Fruit fly (Drosophila melanogaster): ENCODE measurements around the gene fz.

The fz gene

DNA sequence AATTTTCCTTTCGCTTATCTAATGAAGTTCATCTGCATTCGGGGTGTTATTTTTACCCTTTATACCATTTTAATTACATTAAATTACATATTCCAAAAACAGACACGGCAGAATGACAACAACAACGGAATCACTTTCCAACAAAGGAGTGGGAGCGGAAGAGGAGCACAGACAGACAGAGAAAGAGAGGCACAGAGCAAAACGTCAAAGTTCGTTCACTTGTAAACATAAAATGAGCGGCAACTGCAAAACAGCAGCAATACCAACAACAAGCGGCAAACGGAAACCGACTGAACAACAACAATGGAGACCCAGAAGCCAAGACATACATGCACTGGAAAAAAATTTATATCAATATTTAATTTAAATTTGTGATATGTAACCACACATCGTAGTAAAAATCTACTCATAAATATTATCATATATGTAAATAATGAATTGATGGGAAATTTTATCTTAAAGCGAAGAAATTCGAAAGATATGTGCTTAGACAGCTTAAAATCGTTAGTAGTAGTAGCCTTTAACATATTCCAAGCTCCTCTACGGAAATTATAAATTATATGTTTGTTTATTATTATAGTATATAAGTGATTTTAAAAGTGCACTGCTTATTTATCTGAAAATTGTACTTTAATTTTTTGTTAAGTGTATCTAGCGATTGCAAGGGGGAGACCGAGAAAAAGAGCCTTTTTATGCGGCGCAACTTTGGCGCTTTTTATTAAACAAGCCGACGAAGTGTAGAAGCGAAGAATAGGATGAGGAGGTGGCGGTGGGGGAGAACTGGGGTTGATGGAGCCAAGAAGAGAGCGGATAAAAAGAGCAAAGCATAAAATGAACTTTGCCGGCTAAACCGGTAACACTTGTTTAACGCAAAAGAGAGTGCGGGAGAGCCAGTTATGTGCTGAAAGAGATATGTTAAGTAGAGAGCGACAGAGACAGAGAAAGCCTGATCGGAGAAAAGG lies 1.8 kb upstream of the fz start (continued):
- TF ChIP-seq Hr4 (GFP tag; optimal IDR thresholded peaks at IDR 0.05) (peak; percentile 92), Hr39 (GFP tag; optimal IDR thresholded peaks at IDR 0.05) (peak; percentile 68), CG6163 (GFP tag; IDR thresholded peaks at IDR 0.05) (peak; percentile 76), Gug (GFP tag; IDR thresholded peaks at IDR 0.05) (peak; percentile 79), net (GFP tag; optimal IDR thresholded peaks at IDR 0.05) (peak; percentile 97), CG15336 (GFP tag; IDR thresholded peaks at IDR 0.05) (peak; percentile 92), Met (GFP tag; optimal IDR thresholded peaks at IDR 0.05) (peak; percentile 92), CG1621 (tag; optimal IDR thresholded peaks at IDR 0.05) (peak; percentile 91), CG9139 (GFP tag; optimal IDR thresholded peaks at IDR 0.05) (peak; percentile 93), OdsH (GFP tag; optimal IDR thresholded peaks at IDR 0.05) (peak; percentile 97), lz (GFP tag; optimal IDR thresholded peaks at IDR 0.05) (peak; percentile 92), cyc (GFP tag; optimal IDR thresholded peaks at IDR 0.05) (peak; percentile 79), CG3032 (tag; optimal IDR thresholded peaks at IDR 0.05) (peak; percentile 88), CG6276 (GFP tag; optimal IDR thresholded peaks at IDR 0.05) (peak; percentile 87), dac (GFP tag; optimal IDR thresholded peaks at IDR 0.05) (peak; percentile 89), topi (GFP tag; optimal IDR thresholded peaks at IDR 0.05) (peak; percentile 81), CG4318 (GFP tag; optimal IDR thresholded peaks at IDR 0.05) (peak; percentile 96), acj6 (GFP tag; optimal IDR thresholded peaks at IDR 0.05) (peak; percentile 97), CG31627 (GFP tag; optimal IDR thresholded peaks at IDR 0.05) (peak; percentile 77), Sox15 (GFP tag; optimal IDR thresholded peaks at IDR 0.05) (peak; percentile 90), vri (GFP tag; optimal IDR thresholded peaks at IDR 0.05) (peak; percentile 74), ss (GFP tag; optimal IDR thresholded peaks at IDR 0.05) (peak; percentile 59 to 85)

DNA sequence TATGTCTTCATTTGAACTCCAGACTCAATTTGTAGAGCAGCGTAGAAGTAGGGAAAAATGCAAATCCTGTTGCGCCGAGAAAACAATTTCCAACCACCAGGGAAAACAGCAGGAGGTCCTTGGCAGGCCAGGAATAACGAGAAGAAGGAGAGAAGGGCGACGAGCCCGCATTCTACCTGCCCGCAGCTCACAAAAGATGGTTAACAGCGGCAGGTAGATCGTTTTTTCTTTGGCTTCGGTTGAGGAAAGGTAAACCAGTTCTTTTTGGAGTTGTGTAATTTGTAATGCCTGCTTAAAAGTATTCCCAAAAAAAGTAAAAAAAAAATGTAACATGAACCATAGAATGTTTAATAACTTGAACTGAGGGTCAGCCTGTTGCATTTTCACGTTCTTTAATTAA lies 2.0 kb downstream of the fz start:
- TF ChIP-seq CG9139 (GFP tag; optimal IDR thresholded peaks at IDR 0.05) (no peak), CG6163 (GFP tag; IDR thresholded peaks at IDR 0.05) (no peak), CG34406 (GFP tag; optimal IDR thresholded peaks at IDR 0.05) (no peak), Lpt (GFP tag; optimal IDR thresholded peaks at IDR 0.05) (no peak), CG15336 (GFP tag; IDR thresholded peaks at IDR 0.05) (no peak), dsx (GFP tag; optimal IDR thresholded peaks at IDR 0.05; ENCODE audit: poor library complexity, severe bottlenecking) (no peak), Gug (GFP tag; IDR thresholded peaks at IDR 0.05) (no peak), CG8119 (GFP tag; IDR thresholded peaks at IDR 0.05) (no peak), Sox15 (GFP tag; optimal IDR thresholded peaks at IDR 0.05) (no peak), pdm3 (GFP tag; optimal IDR thresholded peaks at IDR 0.05) (no peak)

- TF ChIP-seq spab (GFP tag; optimal IDR thresholded peaks at IDR 0.05) (no peak), fkh (GFP tag; optimal IDR thresholded peaks at IDR 0.05) (no peak), CG31627 (GFP tag; optimal IDR thresholded peaks at IDR 0.05) (no peak), dsx (GFP tag; optimal IDR thresholded peaks at IDR 0.05; ENCODE audit: poor library complexity, severe bottlenecking) (no peak), CG6163 (GFP tag; IDR thresholded peaks at IDR 0.05) (no peak)
Observed at dm6 chr3L:14282139-14282538, 8.0 kb downstream of the fz start.

DNA sequence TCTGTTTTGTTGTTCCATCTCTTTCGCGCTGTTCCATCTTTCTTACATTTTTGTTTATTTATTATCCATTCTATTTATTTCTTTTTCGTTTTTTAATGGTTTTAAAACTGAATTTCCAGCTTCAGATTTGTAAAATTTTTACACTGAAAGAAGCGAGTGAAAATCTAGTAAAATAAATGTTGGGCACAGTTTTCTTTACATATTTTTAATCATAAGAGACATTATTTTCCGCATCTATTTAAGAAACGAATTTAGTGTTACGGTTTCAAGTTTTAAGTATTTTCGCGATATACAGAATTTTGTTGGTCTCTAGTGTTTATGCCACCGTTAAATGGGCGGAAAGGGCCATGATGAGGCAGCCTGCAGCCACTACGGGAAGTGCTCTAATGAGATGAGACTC lies 13.7 kb downstream of the fz start:
- TF ChIP-seq Ets21C (GFP tag; optimal IDR thresholded peaks at IDR 0.05), result no peak
- no peak for TF ChIP-seq pdm3 (GFP tag; optimal IDR thresholded peaks at IDR 0.05)
- TF ChIP-seq cyc (GFP tag; optimal IDR thresholded peaks at IDR 0.05), result no peak
- TF ChIP-seq CG4318 (GFP tag; optimal IDR thresholded peaks at IDR 0.05), result no peak
- no peak for TF ChIP-seq achi (GFP tag; optimal IDR thresholded peaks at IDR 0.05)
- peak; percentile 54 for TF ChIP-seq Eip78C (GFP tag)
- TF ChIP-seq Sox102F (GFP tag; optimal IDR thresholded peaks at IDR 0.05), result no peak
- TF ChIP-seq CG3032 (tag; optimal IDR thresholded peaks at IDR 0.05), result no peak
- no peak for TF ChIP-seq CG6163 (GFP tag; IDR thresholded peaks at IDR 0.05)

Measured in whole organism, prepupa.